Worm (Caenorhabditis elegans) whole organism, midembryonic: Measurements from ENCODE around the gene F52D10.4.

Experiments
- cog-1 ChIP-seq: sonication (generic microtip); optimal IDR thresholded peaks from 2 replicates; lab custom pipeline; 2016; ENCODE audit warnings: missing genetic modification characterization, missing compliant biosample characterization
- flt-1 ChIP-seq: fragments of 200-800 bp; sonication (Bioruptor generic); IDR thresholded peaks from 2 replicates; pipeline ENCODE4 v1.3.6; 2022; ENCODE audit warnings: missing genetic modification characterization, missing compliant biosample characterization
- med-1 ChIP-seq: sonication (generic microtip); optimal IDR thresholded peaks from 2 replicates; lab custom pipeline; 2017; ENCODE audit warnings: missing genetic modification characterization, mild to moderate bottlenecking, missing compliant biosample characterization, antibody characterized with exemption, missing genetic modification reagents; ENCODE audit not compliant: insufficient read depth

- 0 out of 2 replicates have a peak, but pooled peaks have one; percentile 17 for TF ChIP-seq flt-1 (GFP tag; lab: Robert Waterston, UW)
- no peak for TF ChIP-seq cog-1 (tag; lab: Kevin White, UChicago)
- TF ChIP-seq med-1 (GFP tag; lab: Kevin White, UChicago): no peak
Observed at ce11 chrX:11600488-11601106, 16.7 kb upstream of the F52D10.4 start.
